Worm (Caenorhabditis elegans) whole organism, early embryonic: ENCODE data around the gene F07A11.5.
A peak's percentile ranks its signal among the peaks of the same experiment; 100 is the strongest.

Experiments used
- B0310.2 ChIP-seq: sonication (generic microtip); optimal IDR thresholded peaks from 2 replicates; lab custom pipeline; 2016; ENCODE audit warnings: mild to moderate bottlenecking, missing genetic modification characterization, missing compliant biosample characterization
- F13C5.2 ChIP-seq: sonication (generic microtip); optimal IDR thresholded peaks from 2 replicates; lab custom pipeline; 2017; ENCODE audit warnings: mild to moderate bottlenecking, missing genetic modification characterization, inconsistent platforms, missing compliant biosample characterization
- ama-1 ChIP-seq: fragments of 150-350 bp; optimal IDR thresholded peaks from 2 replicates; lab custom pipeline; 2014
- ceh-36 ChIP-seq: sonication (generic microtip); optimal IDR thresholded peaks from 2 replicates; lab custom pipeline; 2016; ENCODE audit warnings: missing genetic modification characterization, inconsistent platforms, missing compliant biosample characterization
- flt-1 ChIP-seq: fragments of 200-800 bp; sonication (Bioruptor generic); IDR thresholded peaks from 2 replicates; pipeline ENCODE4 v1.3.6; 2022; ENCODE audit warnings: missing genetic modification characterization, missing compliant biosample characterization
- hmbx-1 ChIP-seq: sonication (generic microtip); optimal IDR thresholded peaks from 2 replicates; lab custom pipeline; 2016; ENCODE audit warnings: mild to moderate bottlenecking, missing genetic modification characterization, missing compliant biosample characterization
- scrt-1 ChIP-seq: fragments of 200-800 bp; sonication (Bioruptor generic); IDR thresholded peaks from 2 replicates; pipeline ENCODE4 v1.3.6; 2022; ENCODE audit warnings: missing genetic modification characterization, missing compliant biosample characterization
- sea-1 ChIP-seq: fragments of 200-800 bp; sonication (Bioruptor generic); conservative IDR thresholded peaks from 2 replicates; pipeline ENCODE4 v1.3.6; 2022; ENCODE audit warnings: missing genetic modification characterization, missing compliant biosample characterization
- tbx-11 ChIP-seq: fragments of 200-800 bp; sonication (Bioruptor generic); IDR thresholded peaks from 2 replicates; pipeline ENCODE4 v1.3.6; 2022; ENCODE audit warnings: missing genetic modification characterization, missing compliant biosample characterization

ce11 chrII:11566970-11567711, 45.0 kb upstream of the F07A11.5 start, which contains the start of gene F54D5.5:
- TF ChIP-seq hmbx-1 (tag; lab: Kevin White, UChicago) (no peak), ceh-36 (tag; lab: Kevin White, UChicago) (no peak), ama-1 (lab: Kevin White, UChicago) (no peak), flt-1 (GFP tag; lab: Robert Waterston, UW) (peak; percentile 27; the same call in 1 of the 2 replicates), F13C5.2 (tag; lab: Kevin White, UChicago) (peak; percentile 16), sea-1 (GFP tag; lab: Robert Waterston, UW) (0 out of 2 replicates have a peak, but pooled peaks have one; percentile 38), tbx-11 (GFP tag; lab: Robert Waterston, UW) (0 out of 2 replicates have a peak, but pooled peaks have one; percentile 49), B0310.2 (tag; lab: Kevin White, UChicago) (no peak), scrt-1 (GFP tag; lab: Robert Waterston, UW) (no peak)
